Fruit fly (Drosophila melanogaster): ENCODE measurements around the gene CG3534.
"Not testable (repeated sequence)": the region's sequence is repeated elsewhere in the genome, so short reads cannot be mapped to it uniquely, and the experiment has no call there.

DNA sequence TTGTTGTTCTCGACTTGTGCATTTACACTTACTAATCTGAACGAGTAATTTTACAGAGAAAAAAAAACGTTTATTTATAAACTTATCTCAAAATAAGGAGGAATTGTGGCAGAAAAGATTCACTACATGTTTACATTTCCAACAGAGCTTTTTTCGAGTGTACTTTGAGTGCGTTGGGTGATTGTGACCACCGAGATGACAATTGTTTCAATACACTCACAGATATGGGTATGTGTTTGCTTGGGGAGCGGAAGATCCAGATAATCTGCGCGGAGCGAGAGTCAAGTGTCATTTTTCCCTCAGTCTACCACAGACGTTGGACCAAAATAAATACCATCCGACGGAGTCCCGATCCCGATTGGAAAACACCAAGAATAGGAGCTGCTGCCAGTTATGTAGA lies 7.7 kb upstream of the CG3534 start, which contains the start of gene MESK4:
- not testable (repeated sequence) for TF ChIP-seq h, Myc, Sin3A, ttk (optimal IDR thresholded peaks at IDR 0.05)
